Worm (Caenorhabditis elegans) whole organism, early embryonic: Measurements from ENCODE around the gene Y54G2A.41.
"Not testable (repeated sequence)": the region's sequence is repeated elsewhere in the genome, so short reads cannot be mapped to it uniquely, and the experiment has no call there.

Experiments used
- B0310.2 ChIP-seq: sonication (generic microtip); optimal IDR thresholded peaks from 2 replicates; lab custom pipeline; 2016; ENCODE audit warnings: mild to moderate bottlenecking, missing genetic modification characterization, missing compliant biosample characterization
- F13C5.2 ChIP-seq: sonication (generic microtip); optimal IDR thresholded peaks from 2 replicates; lab custom pipeline; 2017; ENCODE audit warnings: mild to moderate bottlenecking, missing genetic modification characterization, inconsistent platforms, missing compliant biosample characterization
- aly-1 ChIP-seq: sonication (generic microtip); optimal IDR thresholded peaks from 2 replicates; lab custom pipeline; 2016; ENCODE audit warnings: missing genetic modification characterization, missing compliant biosample characterization
- ama-1 ChIP-seq: fragments of 150-350 bp; optimal IDR thresholded peaks from 2 replicates; lab custom pipeline; 2014
- ceh-13 ChIP-seq: fragments of 200-800 bp; sonication (Bioruptor generic); optimal IDR thresholded peaks from 2 replicates; lab custom pipeline; 2018; ENCODE audit warnings: mild to moderate bottlenecking, missing genetic modification characterization, missing compliant biosample characterization
- ceh-36 ChIP-seq: sonication (generic microtip); optimal IDR thresholded peaks from 2 replicates; lab custom pipeline; 2016; ENCODE audit warnings: missing genetic modification characterization, inconsistent platforms, missing compliant biosample characterization
- ets-7 ChIP-seq: sonication (generic microtip); optimal IDR thresholded peaks from 2 replicates; lab custom pipeline; 2016; ENCODE audit warnings: missing genotype, missing genetic modification characterization, missing compliant biosample characterization
- flt-1 ChIP-seq: fragments of 200-800 bp; sonication (Bioruptor generic); IDR thresholded peaks from 2 replicates; pipeline ENCODE4 v1.3.6; 2022; ENCODE audit warnings: missing genetic modification characterization, missing compliant biosample characterization
- hmbx-1 ChIP-seq: sonication (generic microtip); optimal IDR thresholded peaks from 2 replicates; lab custom pipeline; 2016; ENCODE audit warnings: mild to moderate bottlenecking, missing genetic modification characterization, missing compliant biosample characterization
- hmg-4 ChIP-seq: fragments of 200-800 bp; sonication (Bioruptor generic); optimal IDR thresholded peaks from 2 replicates; lab custom pipeline; 2018; ENCODE audit warnings: mild to moderate bottlenecking, missing genetic modification characterization, missing compliant biosample characterization
- hnd-1 ChIP-seq: sonication (generic microtip); optimal IDR thresholded peaks from 2 replicates; lab custom pipeline; 2016; ENCODE audit warnings: missing genetic modification characterization, missing compliant biosample characterization
- pes-1 ChIP-seq: fragments of 200-800 bp; sonication (Bioruptor generic); IDR thresholded peaks from 2 replicates; pipeline ENCODE4 v1.3.6; 2022; ENCODE audit warnings: missing genetic modification reagents, missing genetic modification characterization, missing compliant biosample characterization
- scrt-1 ChIP-seq: fragments of 200-800 bp; sonication (Bioruptor generic); IDR thresholded peaks from 2 replicates; pipeline ENCODE4 v1.3.6; 2022; ENCODE audit warnings: missing genetic modification characterization, missing compliant biosample characterization
- sea-1 ChIP-seq: fragments of 200-800 bp; sonication (Bioruptor generic); conservative IDR thresholded peaks from 2 replicates; pipeline ENCODE4 v1.3.6; 2022; ENCODE audit warnings: missing genetic modification characterization, missing compliant biosample characterization
- tbx-11 ChIP-seq: fragments of 200-800 bp; sonication (Bioruptor generic); IDR thresholded peaks from 2 replicates; pipeline ENCODE4 v1.3.6; 2022; ENCODE audit warnings: missing genetic modification characterization, missing compliant biosample characterization
- tbx-37 ChIP-seq: fragments of 200-800 bp; sonication (Bioruptor generic); conservative IDR thresholded peaks from 2 replicates; pipeline ENCODE4 v1.3.6; 2022; ENCODE audit warnings: missing genetic modification reagents, missing genetic modification characterization, missing compliant biosample characterization
- tra-4 ChIP-seq: sonication (generic microtip); optimal IDR thresholded peaks from 2 replicates; lab custom pipeline; 2017; ENCODE audit warnings: missing genetic modification characterization, missing compliant biosample characterization

Y54G2A.41 gene

ce11 chrIV:2782793-2783540 lies 31.3 kb downstream of the Y54G2A.41 start, which contains the start of gene Y54G2A.12:
Y54G2A.12 (minus strand) TSS chrIV:2782843.
- no peak for TF ChIP-seq tbx-37
- TF ChIP-seq scrt-1 (GFP tag; lab: Robert Waterston, UW): no peak
- no peak for TF ChIP-seq sea-1 (GFP tag; lab: Robert Waterston, UW)
- no peak for TF ChIP-seq tbx-11 (GFP tag; lab: Robert Waterston, UW)
- no peak for TF ChIP-seq flt-1 (GFP tag; lab: Robert Waterston, UW)
- TF ChIP-seq pes-1: no peak
- TF ChIP-seq ceh-36 (tag; lab: Kevin White, UChicago): no peak
- no peak for TF ChIP-seq hmbx-1 (tag; lab: Kevin White, UChicago)
- no peak for TF ChIP-seq F13C5.2 (tag; lab: Kevin White, UChicago)
- TF ChIP-seq hmg-4 (GFP tag; lab: Kevin White, UChicago): no peak
- TF ChIP-seq ama-1: no peak
- no peak for TF ChIP-seq tra-4 (tag; lab: Kevin White, UChicago)
- no peak for TF ChIP-seq ets-7 (tag; lab: Kevin White, UChicago)
- TF ChIP-seq aly-1 (tag; lab: Kevin White, UChicago): no peak
- TF ChIP-seq B0310.2 (tag; lab: Kevin White, UChicago): no peak
- TF ChIP-seq hnd-1 (tag; lab: Kevin White, UChicago): no peak
- no peak for TF ChIP-seq ceh-13 (GFP tag; lab: Kevin White, UChicago)

ce11 chrIV:2785057-2785456 lies 33.4 kb downstream of the Y54G2A.41 start:
- no peak for TF ChIP-seq sea-1 (GFP tag; lab: Robert Waterston, UW)
- TF ChIP-seq tbx-37: no peak
- no peak for TF ChIP-seq B0310.2 (tag; lab: Kevin White, UChicago)
- TF ChIP-seq aly-1 (tag; lab: Kevin White, UChicago): no peak
- no peak for TF ChIP-seq ceh-13 (GFP tag; lab: Kevin White, UChicago)
- TF ChIP-seq hmg-4 (GFP tag; lab: Kevin White, UChicago): no peak
- no peak for TF ChIP-seq ama-1
- no peak for TF ChIP-seq tra-4 (tag; lab: Kevin White, UChicago)
- TF ChIP-seq hmbx-1 (tag; lab: Kevin White, UChicago): no peak
- no peak for TF ChIP-seq tbx-11 (GFP tag; lab: Robert Waterston, UW)
- no peak for TF ChIP-seq F13C5.2 (tag; lab: Kevin White, UChicago)
- TF ChIP-seq pes-1: no peak
- TF ChIP-seq scrt-1 (GFP tag; lab: Robert Waterston, UW): no peak
- TF ChIP-seq ceh-36 (tag; lab: Kevin White, UChicago): no peak
- no peak for TF ChIP-seq hnd-1 (tag; lab: Kevin White, UChicago)
- TF ChIP-seq flt-1 (GFP tag; lab: Robert Waterston, UW): no peak
- TF ChIP-seq ets-7 (tag; lab: Kevin White, UChicago): no peak

- not testable (repeated sequence) for TF ChIP-seq scrt-1 (GFP tag; lab: Robert Waterston, UW); tra-4 (tag; lab: Kevin White, UChicago); ama-1
Measured at ce11 chrIV:2788389-2788788, 36.7 kb downstream of the Y54G2A.41 start, which contains the start of gene atln-1. atln-1 (plus strand) TSS chrIV:2788689.

ce11 chrIV:2793956-2794355 lies 42.3 kb downstream of the Y54G2A.41 start:
- no peak for TF ChIP-seq ceh-36 (tag; lab: Kevin White, UChicago)
- no peak for TF ChIP-seq pes-1
- no peak for TF ChIP-seq tbx-11 (GFP tag; lab: Robert Waterston, UW)
- TF ChIP-seq flt-1 (GFP tag; lab: Robert Waterston, UW): no peak
- TF ChIP-seq tbx-37: no peak
- no peak for TF ChIP-seq hmbx-1 (tag; lab: Kevin White, UChicago)
- TF ChIP-seq scrt-1 (GFP tag; lab: Robert Waterston, UW): no peak
- no peak for TF ChIP-seq B0310.2 (tag; lab: Kevin White, UChicago)
- no peak for TF ChIP-seq ceh-13 (GFP tag; lab: Kevin White, UChicago)
- TF ChIP-seq sea-1 (GFP tag; lab: Robert Waterston, UW): no peak
- no peak for TF ChIP-seq hmg-4 (GFP tag; lab: Kevin White, UChicago)
- no peak for TF ChIP-seq aly-1 (tag; lab: Kevin White, UChicago)
- no peak for TF ChIP-seq F13C5.2 (tag; lab: Kevin White, UChicago)
- no peak for TF ChIP-seq ama-1
- no peak for TF ChIP-seq tra-4 (tag; lab: Kevin White, UChicago)
- no peak for TF ChIP-seq hnd-1 (tag; lab: Kevin White, UChicago)
- TF ChIP-seq ets-7 (tag; lab: Kevin White, UChicago): no peak

- no peak for TF ChIP-seq hnd-1 (tag; lab: Kevin White, UChicago)
- TF ChIP-seq F13C5.2 (tag; lab: Kevin White, UChicago): no peak
- no peak for TF ChIP-seq ets-7 (tag; lab: Kevin White, UChicago)
- TF ChIP-seq tbx-11 (GFP tag; lab: Robert Waterston, UW): no peak
- no peak for TF ChIP-seq tbx-37
- TF ChIP-seq B0310.2 (tag; lab: Kevin White, UChicago): no peak
Measured at ce11 chrIV:2798339-2798738, 46.7 kb downstream of the Y54G2A.41 start, which contains the start of gene Y54G2A.52. Y54G2A.52 (minus strand) TSS chrIV:2798686.

ce11 chrIV:2799389-2799788 lies 47.7 kb downstream of the Y54G2A.41 start, which contains the start of gene Y54G2A.10:
Y54G2A.10 (plus strand) TSS chrIV:2799689.
- no peak for TF ChIP-seq B0310.2 (tag; lab: Kevin White, UChicago)
- no peak for TF ChIP-seq F13C5.2 (tag; lab: Kevin White, UChicago)
- no peak for TF ChIP-seq ceh-36 (tag; lab: Kevin White, UChicago)
- TF ChIP-seq aly-1 (tag; lab: Kevin White, UChicago): no peak
- no peak for TF ChIP-seq tbx-37
- TF ChIP-seq ets-7 (tag; lab: Kevin White, UChicago): no peak
- no peak for TF ChIP-seq scrt-1 (GFP tag; lab: Robert Waterston, UW)
- TF ChIP-seq hmbx-1 (tag; lab: Kevin White, UChicago): no peak
- no peak for TF ChIP-seq tbx-11 (GFP tag; lab: Robert Waterston, UW)
- TF ChIP-seq pes-1: no peak
